Worm (Caenorhabditis elegans) whole organism, L3 larva: ENCODE data around the gene clp-4.

Experiments used
- R02D3.7 ChIP-seq: fragments of 150-350 bp; optimal IDR thresholded peaks from 2 replicates; lab custom pipeline; 2014; ENCODE audit warnings: missing biosample characterization, missing genetic modification characterization
- aly-2 ChIP-seq: fragments of 150-350 bp; optimal IDR thresholded peaks from 2 replicates; lab custom pipeline; 2014; ENCODE audit warnings: missing biosample characterization, missing genetic modification characterization
- ama-1 ChIP-seq: fragments of 150-350 bp; optimal IDR thresholded peaks from 2 replicates; lab custom pipeline; 2018
- ceh-28 ChIP-seq: fragments of 150-350 bp; optimal IDR thresholded peaks from 2 replicates; lab custom pipeline; 2014; ENCODE audit warnings: missing biosample characterization, missing genetic modification reagents, missing genetic modification characterization
- ceh-82 ChIP-seq: fragments of 150-350 bp; optimal IDR thresholded peaks from 2 replicates; lab custom pipeline; 2014; ENCODE audit warnings: missing biosample characterization, missing genetic modification characterization
- ceh-9 ChIP-seq: sonication (generic microtip); optimal IDR thresholded peaks from 2 replicates; lab custom pipeline; 2018; ENCODE audit warnings: missing biosample characterization, missing genetic modification characterization
- daf-12 ChIP-seq: fragments of 150-350 bp; optimal IDR thresholded peaks from 2 replicates; lab custom pipeline; 2014; ENCODE audit warnings: missing biosample characterization, missing genetic modification reagents, missing genetic modification characterization
- egl-27 ChIP-seq: sonication (generic microtip); optimal IDR thresholded peaks from 4 replicates; lab custom pipeline; 2017; ENCODE audit warnings: missing biosample characterization, missing genetic modification reagents, missing genetic modification characterization
- egl-5 ChIP-seq: fragments of 150-350 bp; optimal IDR thresholded peaks from 2 replicates; lab custom pipeline; 2017; ENCODE audit warnings: missing biosample characterization, missing genetic modification reagents, missing genetic modification characterization, inconsistent platforms
- fkh-2 ChIP-seq: fragments of 150-350 bp; optimal IDR thresholded peaks from 2 replicates; lab custom pipeline; 2014; ENCODE audit warnings: missing biosample characterization, missing genetic modification reagents, missing genetic modification characterization
- hmg-11 ChIP-seq: sonication (generic microtip); optimal IDR thresholded peaks from 2 replicates; lab custom pipeline; 2016; ENCODE audit warnings: missing genetic modification characterization, missing compliant biosample characterization
- jun-1 ChIP-seq: fragments of 150-350 bp; optimal IDR thresholded peaks from 2 replicates; lab custom pipeline; 2014; ENCODE audit warnings: missing biosample characterization, missing genetic modification reagents, missing genetic modification characterization
- lin-15B ChIP-seq: fragments of 150-350 bp; optimal IDR thresholded peaks from 2 replicates; lab custom pipeline; 2014; ENCODE audit warnings: missing biosample characterization, missing genetic modification characterization
- lin-39 ChIP-seq: fragments of 150-350 bp; optimal IDR thresholded peaks from 2 replicates; lab custom pipeline; 2018; ENCODE audit warnings: missing biosample characterization, missing genetic modification reagents, missing genetic modification characterization
- lsy-12 ChIP-seq: sonication (generic microtip); optimal IDR thresholded peaks from 2 replicates; lab custom pipeline; 2016; ENCODE audit warnings: mild to moderate bottlenecking, missing genetic modification characterization, missing compliant biosample characterization
- mdl-1 ChIP-seq: fragments of 150-350 bp; optimal IDR thresholded peaks from 2 replicates; lab custom pipeline; 2014; ENCODE audit warnings: missing biosample characterization, missing genetic modification characterization
- mml-1 ChIP-seq: fragments of 150-350 bp; sonication (generic microtip); optimal IDR thresholded peaks from 3 replicates; lab custom pipeline; 2014; ENCODE audit warnings: missing biosample characterization, missing genetic modification characterization
- nfya-1 ChIP-seq: sonication (generic microtip); optimal IDR thresholded peaks from 2 replicates; lab custom pipeline; 2017; ENCODE audit warnings: missing genetic modification characterization, mild to moderate bottlenecking, missing compliant biosample characterization, antibody characterized with exemption, moderate library complexity; ENCODE audit not compliant: insufficient read depth
- nhr-11 ChIP-seq: fragments of 150-350 bp; optimal IDR thresholded peaks from 2 replicates; lab custom pipeline; 2014; ENCODE audit warnings: missing biosample characterization, missing genetic modification characterization
- nhr-23 ChIP-seq: fragments of 150-350 bp; optimal IDR thresholded peaks from 2 replicates; lab custom pipeline; 2014; ENCODE audit warnings: missing biosample characterization, missing genetic modification reagents, missing genetic modification characterization
- nhr-237 ChIP-seq: fragments of 150-350 bp; optimal IDR thresholded peaks from 2 replicates; lab custom pipeline; 2014; ENCODE audit warnings: missing biosample characterization, missing genetic modification characterization
- nhr-25 ChIP-seq: sonication (generic microtip); optimal IDR thresholded peaks from 2 replicates; lab custom pipeline; 2017; ENCODE audit warnings: missing biosample characterization, missing genetic modification characterization
- nhr-28 ChIP-seq: fragments of 150-350 bp; optimal IDR thresholded peaks from 2 replicates; lab custom pipeline; 2014; ENCODE audit warnings: missing biosample characterization, missing genetic modification characterization
- nhr-43 ChIP-seq: sonication (generic microtip); optimal IDR thresholded peaks from 2 replicates; lab custom pipeline; 2016; ENCODE audit warnings: mild to moderate bottlenecking, missing genetic modification characterization, missing compliant biosample characterization; ENCODE audit not compliant: poor library complexity, severe bottlenecking
- nhr-76 ChIP-seq: fragments of 150-350 bp; sonication (generic microtip); optimal IDR thresholded peaks from 5 replicates; lab custom pipeline; 2014; ENCODE audit warnings: missing biosample characterization, missing genetic modification characterization
- nhr-77 ChIP-seq: fragments of 150-350 bp; optimal IDR thresholded peaks from 2 replicates; lab custom pipeline; 2014; ENCODE audit warnings: missing biosample characterization, missing genetic modification characterization
- pha-4 ChIP-seq: fragments of 150-350 bp; optimal IDR thresholded peaks from 2 replicates; lab custom pipeline; 2014; ENCODE audit warnings: missing biosample characterization, missing genetic modification reagents, missing genetic modification characterization
- pqm-1 ChIP-seq: fragments of 150-350 bp; optimal IDR thresholded peaks from 2 replicates; lab custom pipeline; 2017; ENCODE audit warnings: missing biosample characterization, missing genetic modification characterization, inconsistent platforms
- sea-2 ChIP-seq: fragments of 150-350 bp; sonication (generic microtip); optimal IDR thresholded peaks from 4 replicates; lab custom pipeline; 2014; ENCODE audit warnings: missing biosample characterization, missing genetic modification reagents, missing genetic modification characterization
- skn-1 ChIP-seq: fragments of 150-350 bp; optimal IDR thresholded peaks from 2 replicates; lab custom pipeline; 2014; ENCODE audit warnings: missing biosample characterization, missing genetic modification characterization
- snpc-4 ChIP-seq: fragments of 150-350 bp; optimal IDR thresholded peaks from 2 replicates; lab custom pipeline; 2014; ENCODE audit warnings: missing biosample characterization, missing genetic modification characterization
- unc-62 ChIP-seq: fragments of 150-350 bp; sonication (generic microtip); optimal IDR thresholded peaks from 4 replicates; lab custom pipeline; 2014; ENCODE audit warnings: missing biosample characterization, missing genetic modification reagents, missing genetic modification characterization
- ztf-11 ChIP-seq: fragments of 150-350 bp; optimal IDR thresholded peaks from 2 replicates; lab custom pipeline; 2014; ENCODE audit warnings: missing biosample characterization, missing genetic modification characterization

Gene clp-4

DNA sequence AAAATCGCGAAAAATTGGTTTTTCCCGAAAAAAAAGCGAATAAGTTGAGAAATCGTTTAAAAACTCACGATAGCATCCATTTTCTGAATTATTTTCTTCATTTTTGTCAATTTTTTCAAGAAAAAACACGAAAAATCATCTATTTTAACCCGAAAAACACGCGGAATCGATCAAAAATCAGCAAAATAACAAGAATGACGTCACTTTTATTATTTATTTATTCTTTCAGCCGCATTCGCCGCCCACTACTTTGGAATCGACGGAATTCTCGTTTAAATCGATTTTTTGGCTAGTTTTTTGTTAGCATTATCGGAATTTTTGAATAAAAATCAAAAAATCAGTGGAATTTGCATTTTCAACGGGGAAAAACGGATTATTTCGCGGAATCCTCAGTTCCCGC lies 40.2 kb downstream of the clp-4 start, which contains the start of gene Y39A3CL.4:
Y39A3CL.4 (minus strand) TSS at position 101 of the 400 bp plus-strand sequence.
- TF ChIP-seq pha-4 (tag; lab: Kevin White, UChicago) (no peak), nhr-28 (tag; lab: Kevin White, UChicago) (no peak), egl-5 (tag; lab: Kevin White, UChicago) (no peak), hmg-11 (no peak), ztf-11 (no peak), daf-12 (tag; lab: Kevin White, UChicago) (no peak), ceh-28 (tag; lab: Kevin White, UChicago) (no peak), nfya-1 (tag; lab: Kevin White, UChicago) (no peak), egl-27 (tag; lab: Kevin White, UChicago) (no peak), lin-39 (tag; lab: Kevin White, UChicago) (no peak)

ce11 chrIII:1777468-1777867 lies 40.7 kb downstream of the clp-4 start, which contains the start of gene Y39A3CL.3:
Gene Y39A3CL.3, plus strand, starts transcription at chrIII:1777802.
- TF ChIP-seq nhr-23 (peak; percentile 2), nhr-76 (no peak), lin-15B (tag; lab: Kevin White, UChicago) (peak; percentile 12), nfya-1 (tag; lab: Kevin White, UChicago) (peak; percentile 55), aly-2 (no peak), pha-4 (tag; lab: Kevin White, UChicago) (peak; percentile 34), mml-1 (tag; lab: Kevin White, UChicago) (no peak)

ce11 chrIII:1769993-1770392 lies 48.1 kb downstream of the clp-4 start, which contains the start of gene tbx-43:
Gene tbx-43, minus strand, starts transcription at chrIII:1770093.
- TF ChIP-seq nhr-76 (no peak), ceh-82 (no peak), ama-1 (no peak), nhr-237 (tag; lab: Kevin White, UChicago) (no peak), daf-12 (tag; lab: Kevin White, UChicago) (no peak), fkh-2 (tag; lab: Kevin White, UChicago) (no peak), nhr-11 (no peak), nhr-23 (no peak), nhr-25 (tag; lab: Kevin White, UChicago) (no peak), egl-27 (tag; lab: Kevin White, UChicago) (no peak), nhr-77 (tag; lab: Kevin White, UChicago) (no peak), sea-2 (GFP tag; lab: Kevin White, UChicago) (no peak), ceh-9 (tag; lab: Kevin White, UChicago) (no peak), nhr-43 (tag; lab: Kevin White, UChicago) (no peak)
- TF ChIP-seq, all 47 proteins: peak for 0

ce11 chrIII:1764463-1764862 lies 53.7 kb downstream of the clp-4 start:
- TF ChIP-seq nhr-23, result no peak
- no peak for TF ChIP-seq snpc-4
- TF ChIP-seq ceh-82, result no peak
- no peak for TF ChIP-seq R02D3.7 (tag; lab: Kevin White, UChicago)
- TF ChIP-seq nhr-28 (tag; lab: Kevin White, UChicago), result no peak
- TF ChIP-seq ceh-9 (tag; lab: Kevin White, UChicago), result no peak
- TF ChIP-seq nfya-1 (tag; lab: Kevin White, UChicago), result no peak
- TF ChIP-seq nhr-11, result no peak
- TF ChIP-seq unc-62, result no peak
- no peak for TF ChIP-seq nhr-77 (tag; lab: Kevin White, UChicago)
- no peak for TF ChIP-seq fkh-2 (tag; lab: Kevin White, UChicago)
- TF ChIP-seq pha-4 (tag; lab: Kevin White, UChicago), result no peak
- TF ChIP-seq pqm-1, result no peak
- no peak for TF ChIP-seq skn-1 (tag; lab: Kevin White, UChicago)
- no peak for TF ChIP-seq ztf-11
- TF ChIP-seq, all 47 proteins: peak for 0

DNA sequence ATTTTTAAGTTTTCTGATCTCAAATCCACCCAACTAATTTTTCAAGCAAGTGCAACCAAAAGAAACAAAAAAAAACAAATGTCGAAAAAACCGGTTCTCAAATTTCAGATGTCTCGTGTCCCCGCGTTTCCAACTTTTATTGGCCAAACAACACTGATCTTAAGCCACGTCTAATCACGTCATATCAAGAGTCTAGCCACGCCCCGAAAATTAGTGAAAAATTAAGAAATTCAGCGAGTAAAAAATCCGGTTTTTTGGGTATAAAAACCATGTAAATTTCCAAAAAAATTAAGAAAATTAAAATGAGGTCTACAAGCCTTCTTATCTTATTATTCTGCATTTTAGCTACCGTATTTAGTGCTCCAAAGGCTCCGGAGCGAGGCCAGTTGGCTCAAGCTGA lies 54.9 kb downstream of the clp-4 start, which contains the start of gene cnc-6:
cnc-6 (plus strand) TSS at position 301 of the 400 bp plus-strand sequence.
- no peak for TF ChIP-seq lsy-12 (tag; lab: Kevin White, UChicago)
- no peak for TF ChIP-seq nhr-25 (tag; lab: Kevin White, UChicago)
- no peak for TF ChIP-seq nhr-28 (tag; lab: Kevin White, UChicago)
- no peak for TF ChIP-seq jun-1 (tag; lab: Kevin White, UChicago)
- no peak for TF ChIP-seq lin-15B (tag; lab: Kevin White, UChicago)
- no peak for TF ChIP-seq nfya-1 (tag; lab: Kevin White, UChicago)
- no peak for TF ChIP-seq mdl-1 (tag; lab: Kevin White, UChicago)
